Worm (Caenorhabditis elegans) whole organism, early embryonic: ENCODE measurements around the gene ZC53.2.

ENCODE experiments used
- B0310.2 ChIP-seq: sonication (generic microtip); optimal IDR thresholded peaks from 2 replicates; lab custom pipeline; 2016; ENCODE audit warnings: mild to moderate bottlenecking, missing genetic modification characterization, missing compliant biosample characterization
- aly-1 ChIP-seq: sonication (generic microtip); optimal IDR thresholded peaks from 2 replicates; lab custom pipeline; 2016; ENCODE audit warnings: missing genetic modification characterization, missing compliant biosample characterization
- ama-1 ChIP-seq: fragments of 150-350 bp; optimal IDR thresholded peaks from 2 replicates; lab custom pipeline; 2014
- hmbx-1 ChIP-seq: sonication (generic microtip); optimal IDR thresholded peaks from 2 replicates; lab custom pipeline; 2016; ENCODE audit warnings: mild to moderate bottlenecking, missing genetic modification characterization, missing compliant biosample characterization

DNA sequence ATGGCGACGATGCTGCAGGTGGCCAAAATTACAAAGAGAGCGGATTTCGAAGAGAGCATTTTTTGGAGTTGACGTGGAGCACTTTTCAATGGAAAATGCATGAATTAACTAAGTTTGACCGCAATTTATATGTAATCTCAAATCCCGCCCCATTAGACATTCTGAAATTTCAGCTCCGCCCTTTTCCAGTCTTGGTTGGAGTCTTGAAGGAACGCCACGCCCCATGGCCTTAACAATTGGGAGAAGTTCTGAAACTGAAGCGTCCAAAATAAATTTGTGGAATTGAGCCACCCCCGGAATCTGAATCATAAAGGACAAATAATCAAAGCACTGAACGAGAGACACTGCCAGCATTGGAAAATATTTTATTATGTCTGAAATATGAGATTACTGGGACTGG is 26.8 kb downstream of the ZC53.2 start, which contains the start of gene B0294.1:
- TF ChIP-seq B0310.2 (tag; lab: Kevin White, UChicago) (no peak), hmbx-1 (tag; lab: Kevin White, UChicago) (no peak), ama-1 (lab: Kevin White, UChicago) (no peak), aly-1 (tag; lab: Kevin White, UChicago) (no peak)
